Fruit fly (Drosophila melanogaster) whole organism, embryonic: ENCODE results near the gene Prp5.

Source experiments
- Atf3 ChIP-seq: fragments of 200-800 bp; sonication (Bioruptor generic); optimal IDR thresholded peaks from 3 replicates; lab custom pipeline; 2016; ENCODE audit warnings: missing biosample characterization, missing genetic modification characterization
- CG17359 ChIP-seq: fragments of 200-800 bp; sonication (Bioruptor generic); optimal IDR thresholded peaks from 3 replicates; lab custom pipeline; 2018; ENCODE audit warnings: missing biosample characterization, mild to moderate bottlenecking, missing genetic modification characterization, moderate library complexity
- CG18011 ChIP-seq: fragments of 200-800 bp; sonication (Bioruptor generic); optimal IDR thresholded peaks from 2 replicates; lab custom pipeline; 2017; ENCODE audit warnings: missing biosample characterization, missing genetic modification characterization, mild to moderate bottlenecking, moderate library complexity, missing genotype
- CG18476 ChIP-seq: fragments of 200-800 bp; sonication (Bioruptor generic); optimal IDR thresholded peaks from 2 replicates; lab custom pipeline; 2016; ENCODE audit warnings: missing biosample characterization, mild to moderate bottlenecking, missing genetic modification characterization
- CG30020 ChIP-seq: fragments of 200-800 bp; optimal IDR thresholded peaks from 2 replicates; lab custom pipeline; 2019; ENCODE audit warnings: missing biosample characterization, mild to moderate bottlenecking, missing genetic modification characterization, moderate library complexity
- CG3163 ChIP-seq: fragments of 200-800 bp; sonication (Bioruptor generic); optimal IDR thresholded peaks from 3 replicates; lab custom pipeline; 2016; ENCODE audit warnings: missing biosample characterization, missing genetic modification characterization
- CG32772 ChIP-seq: fragments of 200-800 bp; sonication (Bioruptor generic); IDR thresholded peaks from 2 replicates; pipeline ENCODE4 v1.3.6; 2022; ENCODE audit warnings: missing biosample characterization, missing genetic modification characterization
- CG34376 ChIP-seq: fragments of 200-800 bp; sonication (Bioruptor generic); optimal IDR thresholded peaks from 2 replicates; lab custom pipeline; 2018; ENCODE audit warnings: missing biosample characterization, mild to moderate bottlenecking, missing genetic modification characterization
- CG8359 ChIP-seq: fragments of 200-800 bp; sonication (Bioruptor generic); optimal IDR thresholded peaks from 2 replicates; lab custom pipeline; 2017; ENCODE audit warnings: missing biosample characterization, mild to moderate bottlenecking, missing genetic modification characterization, borderline replicate concordance
- CTCF ChIP-seq: fragments of 200-800 bp; sonication (Bioruptor generic); optimal IDR thresholded peaks from 2 replicates; lab custom pipeline; 2017; ENCODE audit warnings: missing biosample characterization, mild to moderate bottlenecking, missing genetic modification characterization, moderate library complexity
- Camta ChIP-seq: fragments of 200-800 bp; sonication (Bioruptor generic); optimal IDR thresholded peaks from 2 replicates; lab custom pipeline; 2016; ENCODE audit warnings: missing biosample characterization, missing genetic modification characterization
- Chrac-16 ChIP-seq: fragments of 200-800 bp; sonication (Bioruptor generic); optimal IDR thresholded peaks from 3 replicates; lab custom pipeline; 2016; ENCODE audit warnings: missing biosample characterization, missing genetic modification characterization
- D ChIP-seq, 2 experiments: fragments of 200-800 bp in 1 of 2; fragments of >200 bp in 1 of 2; sonication (Bioruptor generic) in 1 of 2; optimal IDR thresholded peaks; 2 replicates in 1 of 2; 3 replicates in 1 of 2; lab custom pipeline; 2017; ENCODE audit warnings: mild to moderate bottlenecking in 1 of 2, missing biosample characterization in 1 of 2, missing genetic modification characterization in 1 of 2, missing genetic modification reagents in 1 of 2
- Dad ChIP-seq: fragments of 200-800 bp; sonication (Bioruptor generic); optimal IDR thresholded peaks from 3 replicates; lab custom pipeline; 2016; ENCODE audit warnings: missing biosample characterization, missing genetic modification characterization
- Dip3 ChIP-seq: fragments of 200-800 bp; sonication (Bioruptor generic); optimal IDR thresholded peaks from 3 replicates; lab custom pipeline; 2016; ENCODE audit warnings: missing biosample characterization, missing genetic modification characterization
- E2f1 ChIP-seq: fragments of 200-800 bp; sonication (Bioruptor generic); IDR thresholded peaks from 2 replicates; pipeline ENCODE4 v1.3.6; 2022; ENCODE audit warnings: missing biosample characterization, missing genetic modification characterization
- ERR ChIP-seq: fragments of 200-800 bp; sonication (Bioruptor generic); optimal IDR thresholded peaks from 2 replicates; lab custom pipeline; 2016; ENCODE audit warnings: missing biosample characterization, missing genetic modification characterization
- H2.0 ChIP-seq: fragments of 200-800 bp; sonication (Bioruptor generic); IDR thresholded peaks from 2 replicates; pipeline ENCODE4 v1.3.6; 2022; ENCODE audit warnings: missing biosample characterization, missing genetic modification characterization
- Hmr ChIP-seq: fragments of 200-800 bp; sonication (Bioruptor generic); optimal IDR thresholded peaks from 3 replicates; lab custom pipeline; 2017; ENCODE audit warnings: mild to moderate bottlenecking, missing biosample characterization, missing genetic modification reagents, missing genetic modification characterization
- NC2α ChIP-seq: fragments of 200-800 bp; sonication (Bioruptor generic); optimal IDR thresholded peaks from 2 replicates; lab custom pipeline; 2016; ENCODE audit warnings: missing biosample characterization, missing genetic modification characterization
- Neu2 ChIP-seq: fragments of 200-800 bp; sonication (Bioruptor generic); optimal IDR thresholded peaks from 3 replicates; lab custom pipeline; 2016; ENCODE audit warnings: missing biosample characterization, missing genetic modification characterization, borderline replicate concordance
- PHDP ChIP-seq: fragments of 200-800 bp; sonication (Bioruptor generic); optimal IDR thresholded peaks from 3 replicates; lab custom pipeline; 2018; ENCODE audit warnings: missing biosample characterization, mild to moderate bottlenecking, missing genetic modification characterization, moderate library complexity
- Ssrp ChIP-seq: fragments of 200-800 bp; sonication (Bioruptor generic); optimal IDR thresholded peaks from 2 replicates; lab custom pipeline; 2018; ENCODE audit warnings: missing biosample characterization, mild to moderate bottlenecking, missing genetic modification characterization, moderate library complexity
- abd-A ChIP-seq: fragments of 200-800 bp; sonication (Bioruptor generic); optimal IDR thresholded peaks from 3 replicates; lab custom pipeline; 2019; ENCODE audit warnings: missing biosample characterization, mild to moderate bottlenecking, missing genetic modification characterization, moderate library complexity
- bowl ChIP-seq: fragments of 200-800 bp; sonication (Bioruptor generic); IDR thresholded peaks from 2 replicates; pipeline ENCODE4 v1.3.6; 2022; ENCODE audit warnings: missing biosample characterization, missing genetic modification characterization
- cg ChIP-seq: fragments of 200-800 bp; sonication (Bioruptor generic); optimal IDR thresholded peaks from 3 replicates; lab custom pipeline; 2019; ENCODE audit warnings: missing biosample characterization, mild to moderate bottlenecking, missing genetic modification characterization, moderate library complexity
- da ChIP-seq: fragments of 200-800 bp; sonication (Bioruptor generic); optimal IDR thresholded peaks from 2 replicates; lab custom pipeline; 2016; ENCODE audit warnings: missing biosample characterization, missing genetic modification characterization
- dm ChIP-seq: fragments of 200-800 bp; sonication (Bioruptor generic); optimal IDR thresholded peaks from 3 replicates; lab custom pipeline; 2016; ENCODE audit warnings: missing biosample characterization, missing genetic modification characterization
- fd64A ChIP-seq: fragments of 200-800 bp; sonication (Bioruptor generic); optimal IDR thresholded peaks from 3 replicates; lab custom pipeline; 2018; ENCODE audit warnings: missing biosample characterization, mild to moderate bottlenecking, missing genetic modification characterization
- fru ChIP-seq: fragments of >200 bp; optimal IDR thresholded peaks from 2 replicates; lab custom pipeline; 2017
- gem ChIP-seq: fragments of 200-800 bp; sonication (Bioruptor generic); optimal IDR thresholded peaks from 2 replicates; lab custom pipeline; 2019; ENCODE audit warnings: missing biosample characterization, mild to moderate bottlenecking, missing genetic modification characterization, moderate library complexity
- h ChIP-seq: fragments of >200 bp; optimal IDR thresholded peaks from 2 replicates; lab custom pipeline; 2017
- hb ChIP-seq: fragments of 200-800 bp; sonication (Bioruptor generic); IDR thresholded peaks from 3 replicates; pipeline ENCODE4 v1.3.6; 2022; ENCODE audit warnings: missing biosample characterization, missing genetic modification characterization; ENCODE audit not compliant: partially characterized antibody
- knrl ChIP-seq: fragments of 200-800 bp; sonication (Bioruptor generic); IDR thresholded peaks from 3 replicates; pipeline ENCODE4 v1.3.6; 2022; ENCODE audit warnings: missing biosample characterization, missing genetic modification characterization; ENCODE audit not compliant: partially characterized antibody
- lola ChIP-seq, 3 experiments: fragments of >200 bp in 2 of 3; fragments of 200-800 bp in 1 of 3; sonication (Bioruptor generic) in 1 of 3; optimal IDR thresholded peaks; 2 replicates each; lab custom pipeline; 2017 to 2019; ENCODE audit warnings: missing biosample characterization in 3 of 3, missing genetic modification characterization in 3 of 3, mild to moderate bottlenecking in 1 of 3, moderate library complexity in 1 of 3
- nau ChIP-seq: fragments of 200-800 bp; sonication (Bioruptor generic); optimal IDR thresholded peaks from 3 replicates; lab custom pipeline; 2017; ENCODE audit warnings: missing biosample characterization, mild to moderate bottlenecking, missing genetic modification characterization, missing genetic modification reagents
- nerfin-2 ChIP-seq: fragments of 200-800 bp; sonication (Bioruptor generic); IDR thresholded peaks from 2 replicates; pipeline ENCODE4 v1.3.6; 2022; ENCODE audit warnings: missing biosample characterization, missing genetic modification characterization; ENCODE audit not compliant: partially characterized antibody
- nmo ChIP-seq: fragments of 200-800 bp; sonication (Bioruptor generic); optimal IDR thresholded peaks from 2 replicates; lab custom pipeline; 2018; ENCODE audit warnings: missing biosample characterization, mild to moderate bottlenecking, missing genetic modification characterization, moderate library complexity
- odd ChIP-seq: fragments of 200-800 bp; sonication (Bioruptor generic); optimal IDR thresholded peaks from 2 replicates; lab custom pipeline; 2017; ENCODE audit warnings: missing biosample characterization, mild to moderate bottlenecking, missing genetic modification characterization
- pb ChIP-seq: fragments of 200-800 bp; sonication (Bioruptor generic); optimal IDR thresholded peaks from 3 replicates; lab custom pipeline; 2016; ENCODE audit warnings: missing biosample characterization, missing genetic modification characterization
- salm ChIP-seq: fragments of 200-800 bp; sonication (Bioruptor generic); optimal IDR thresholded peaks from 2 replicates; lab custom pipeline; 2018; ENCODE audit warnings: missing biosample characterization, mild to moderate bottlenecking, missing genetic modification characterization
- sim ChIP-seq: fragments of 200-800 bp; sonication (Bioruptor generic); IDR thresholded peaks from 2 replicates; pipeline ENCODE4 v1.3.6; 2022; ENCODE audit warnings: missing biosample characterization, missing genetic modification characterization
- sima ChIP-seq: fragments of 200-800 bp; sonication (Bioruptor generic); optimal IDR thresholded peaks from 2 replicates; lab custom pipeline; 2016; ENCODE audit warnings: missing biosample characterization, missing genetic modification characterization
- sna ChIP-seq: fragments of 200-800 bp; sonication (Bioruptor generic); IDR thresholded peaks from 2 replicates; pipeline ENCODE4 v1.3.6; 2022; ENCODE audit warnings: missing biosample characterization, missing genetic modification characterization; ENCODE audit not compliant: partially characterized antibody
- so ChIP-seq: fragments of 200-800 bp; sonication (Bioruptor generic); IDR thresholded peaks from 3 replicates; pipeline ENCODE4 v1.3.6; 2022; ENCODE audit warnings: missing biosample characterization, missing genetic modification characterization
- sob ChIP-seq: fragments of 200-800 bp; sonication (Bioruptor generic); IDR thresholded peaks from 2 replicates; pipeline ENCODE4 v1.3.6; 2022; ENCODE audit warnings: missing biosample characterization, missing genetic modification characterization
- ssp ChIP-seq: fragments of 200-800 bp; sonication (Bioruptor generic); IDR thresholded peaks from 2 replicates; pipeline ENCODE4 v1.3.6; 2022; ENCODE audit warnings: missing biosample characterization, missing genetic modification characterization
- stwl ChIP-seq: fragments of 200-800 bp; sonication (Bioruptor generic); optimal IDR thresholded peaks from 3 replicates; lab custom pipeline; 2018; ENCODE audit warnings: missing biosample characterization, mild to moderate bottlenecking, missing genetic modification characterization, moderate library complexity
- sug ChIP-seq: fragments of 200-800 bp; optimal IDR thresholded peaks from 2 replicates; lab custom pipeline; 2019; ENCODE audit warnings: missing biosample characterization, mild to moderate bottlenecking, missing genetic modification characterization, moderate library complexity

Prp5 gene

DNA sequence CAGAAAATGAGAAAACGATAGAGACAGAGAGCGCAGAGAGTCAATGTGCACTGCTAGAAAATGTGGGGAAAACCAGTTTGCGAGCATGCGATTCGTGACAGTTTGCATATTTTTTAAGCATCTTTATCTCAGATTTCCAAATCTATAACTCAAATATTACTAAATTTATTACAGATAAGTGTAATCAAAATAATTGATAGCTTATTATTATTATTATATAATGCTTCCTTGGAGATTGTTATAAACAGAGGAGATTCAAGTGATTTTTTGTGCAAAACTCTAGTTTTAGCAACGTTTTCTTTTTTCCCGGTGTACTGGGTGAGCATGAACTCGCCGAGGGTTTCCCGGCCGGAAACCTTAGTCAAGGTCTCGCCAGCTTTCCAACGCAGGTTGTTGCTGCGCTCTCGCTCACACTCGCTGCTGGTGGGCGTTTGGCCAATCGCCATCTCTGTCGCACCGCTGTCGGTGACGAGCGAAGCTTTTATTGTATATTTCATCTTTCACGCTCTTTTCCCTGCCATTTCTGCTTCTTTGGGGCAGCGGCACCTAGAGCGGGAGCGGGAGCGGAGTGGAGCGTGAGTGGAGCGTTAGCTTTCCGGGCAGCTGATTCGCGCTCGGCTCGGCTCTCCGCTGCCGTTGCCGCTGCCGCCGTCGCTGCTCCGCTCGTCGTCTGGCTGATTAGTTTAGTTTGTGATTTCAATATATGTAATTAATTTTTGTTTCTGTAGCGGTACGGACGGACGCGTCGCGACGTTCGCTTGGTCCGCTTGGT lies 46.5 kb upstream of the Prp5 start (continued):
- peak; percentile 57 for TF ChIP-seq CG3163 (GFP tag; lab: Kevin White, UChicago)
- TF ChIP-seq Dip3, result peak; percentile 80
- TF ChIP-seq pb (GFP tag; lab: Kevin White, UChicago), result peak; percentile 16
- TF ChIP-seq nerfin-2 (GFP tag; lab: Robert Waterston, UW), result no peak
- peak; percentile 78 for TF ChIP-seq abd-A (tag; lab: Kevin White, UChicago)
- no peak for TF ChIP-seq knrl (GFP tag; lab: Robert Waterston, UW)
- peak; percentile 48 for TF ChIP-seq Atf3 (GFP tag; lab: Kevin White, UChicago)
- peak; percentile 66 for TF ChIP-seq CTCF
- TF ChIP-seq sim (GFP tag; lab: Robert Waterston, UW), result peak; percentile 85
- TF ChIP-seq CG18011, result peak; percentile 86
- no peak for TF ChIP-seq Neu2 (GFP tag; lab: Kevin White, UChicago)
- peak; percentile 99 for TF ChIP-seq nmo
- peak; percentile 97 for TF ChIP-seq so (GFP tag; lab: Robert Waterston, UW)
- TF ChIP-seq fru (lab: Kevin White, UChicago), result no peak
- 0 out of 2 replicates have a peak, but pooled peaks have one; percentile 30 for TF ChIP-seq sna
- no peak for TF ChIP-seq D (optimal IDR thresholded peaks at IDR 0.05; lab: Kevin White, UChicago)
- peak; percentile 97 for TF ChIP-seq D (GFP tag; optimal IDR thresholded peaks at IDR 0.05; lab: Kevin White, UChicago)
- peak; percentile 80 for TF ChIP-seq Camta (GFP tag; lab: Kevin White, UChicago)
- TF ChIP-seq CG8359 (GFP tag; lab: Kevin White, UChicago), result peak; percentile 91
- TF ChIP-seq h (lab: Kevin White, UChicago), result no peak
- peak; percentile 85 for TF ChIP-seq bowl (GFP tag; lab: Robert Waterston, UW)
- TF ChIP-seq H2.0 (GFP tag; lab: Robert Waterston, UW), result peak; percentile 94
- peak; percentile 21 for TF ChIP-seq NC2α
- peak in 1 of 3 experiments; percentile 94 for TF ChIP-seq lola (GFP tag; optimal IDR thresholded peaks at IDR 0.05; lab: Kevin White, UChicago)
- peak; percentile 97 for TF ChIP-seq sob
- TF ChIP-seq gem (tag; lab: Kevin White, UChicago), result peak; percentile 99
- peak; percentile 72 for TF ChIP-seq Dad (GFP tag; lab: Kevin White, UChicago)
- peak; percentile 93 for TF ChIP-seq Chrac-16 (GFP tag; lab: Kevin White, UChicago)
- peak; percentile 98 for TF ChIP-seq E2f1 (GFP tag; lab: Robert Waterston, UW)
- no peak for TF ChIP-seq stwl
- TF ChIP-seq odd (GFP tag; lab: Kevin White, UChicago), result peak; percentile 98
- TF ChIP-seq fd64A (GFP tag; lab: Kevin White, UChicago), result peak; percentile 87
- TF ChIP-seq Hmr (GFP tag; lab: Kevin White, UChicago), result peak; percentile 99
- TF ChIP-seq PHDP (tag; lab: Kevin White, UChicago), result peak; percentile 98
- TF ChIP-seq hb (GFP tag; lab: Robert Waterston, UW), result no peak
- TF ChIP-seq nau, result peak; percentile 97
- TF ChIP-seq ERR (GFP tag; lab: Kevin White, UChicago), result no peak
- TF ChIP-seq salm (tag; lab: Kevin White, UChicago), result peak; percentile 96
- TF ChIP-seq CG18476 (GFP tag; lab: Kevin White, UChicago), result peak; percentile 87
- peak; percentile 96 for TF ChIP-seq CG32772 (GFP tag; lab: Robert Waterston, UW)
- peak; percentile 98 for TF ChIP-seq CG34376 (GFP tag; lab: Kevin White, UChicago)
- peak; percentile 39 for TF ChIP-seq sima (GFP tag; lab: Kevin White, UChicago)
- peak; percentile 92 for TF ChIP-seq ssp
- TF ChIP-seq Ssrp, result peak; percentile 98
- TF ChIP-seq CG30020, result peak; percentile 84
- TF ChIP-seq dm (GFP tag; lab: Kevin White, UChicago), result peak; percentile 59
- TF ChIP-seq cg, result peak; percentile 20
- peak; percentile 97 for TF ChIP-seq CG17359 (tag; lab: Kevin White, UChicago)
- peak; percentile 99 for TF ChIP-seq sug (tag; lab: Kevin White, UChicago)
- no peak for TF ChIP-seq da (GFP tag; lab: Kevin White, UChicago)
